Worm (Caenorhabditis elegans) whole organism, dauer: ENCODE measurements around the gene K02D10.4.

ENCODE experiments used
- unc-62 ChIP-seq: sonication (generic microtip); optimal IDR thresholded peaks from 2 replicates; lab custom pipeline; 2017; ENCODE audit warnings: missing biosample characterization, missing genetic modification reagents, missing genetic modification characterization

K02D10.4 gene

DNA sequence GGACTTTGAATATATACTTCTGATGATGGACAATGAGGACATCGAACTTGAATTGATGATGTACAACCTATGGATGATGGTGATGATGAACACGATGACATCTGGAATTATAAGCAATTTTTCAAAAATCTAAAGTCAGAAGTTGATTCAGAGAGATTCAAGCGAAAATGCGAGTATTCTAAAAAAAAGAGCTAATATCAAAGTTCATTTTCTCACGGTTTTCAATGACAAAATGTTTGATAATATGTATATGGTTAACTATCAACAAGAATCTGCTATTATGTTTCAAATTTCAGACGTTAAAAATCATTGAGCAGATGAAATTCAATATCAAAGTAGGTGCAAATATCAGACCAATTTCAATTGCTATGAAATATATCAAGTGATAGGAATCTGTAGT is at the start of gene K02D10.4:
TSS of gene K02D10.4 (minus strand) at position 101 of the 400 bp plus-strand sequence.
- no peak for TF ChIP-seq unc-62 (GFP tag; lab: Kevin White, UChicago)

DNA sequence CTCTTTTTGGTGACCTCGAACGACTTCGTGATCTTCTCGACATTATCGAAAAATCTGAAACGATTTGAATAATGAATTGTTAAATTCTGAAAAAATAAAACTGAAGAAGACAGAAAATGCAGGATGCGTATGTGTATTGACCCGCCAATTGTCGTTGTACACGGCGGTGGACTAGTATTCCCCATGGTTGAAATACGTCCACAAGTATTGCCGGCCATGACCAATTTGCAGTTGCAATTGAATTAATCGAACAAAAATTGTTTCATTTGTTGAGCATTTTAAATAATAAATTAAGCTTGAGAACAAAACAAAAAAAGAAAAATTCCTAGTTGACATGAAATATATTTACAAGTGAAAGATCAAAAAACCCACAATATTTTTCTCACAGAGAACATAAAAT is 49.4 kb upstream of the K02D10.4 start, which contains the start of gene F44E2.3:
TSS of gene F44E2.3 (minus strand) at position 61 of the 400 bp plus-strand sequence.
- TF ChIP-seq unc-62 (GFP tag; lab: Kevin White, UChicago), result no peak

DNA sequence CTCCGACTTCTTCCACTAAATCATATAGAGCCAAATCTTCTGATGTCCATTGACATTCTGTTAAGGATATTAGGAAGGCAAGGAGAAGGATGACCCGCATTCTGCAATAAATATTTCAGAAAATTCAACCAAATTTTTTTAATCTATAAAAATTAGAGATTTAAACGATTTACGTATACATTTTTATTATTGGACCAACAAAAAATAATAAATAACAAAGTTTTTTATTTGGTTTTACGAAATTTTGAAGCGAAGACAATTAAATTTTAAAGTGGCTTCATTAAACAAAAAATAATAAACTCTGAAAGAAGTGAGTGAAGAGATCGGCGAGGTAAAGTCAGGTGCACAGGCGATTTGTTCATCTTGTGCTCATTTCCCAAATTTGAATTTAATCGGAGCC is 47.3 kb upstream of the K02D10.4 start, which contains the start of gene F54F2.9:
TSS of gene F54F2.9 (minus strand) at position 101 of the 400 bp plus-strand sequence.
- no peak for TF ChIP-seq unc-62 (GFP tag; lab: Kevin White, UChicago)

DNA sequence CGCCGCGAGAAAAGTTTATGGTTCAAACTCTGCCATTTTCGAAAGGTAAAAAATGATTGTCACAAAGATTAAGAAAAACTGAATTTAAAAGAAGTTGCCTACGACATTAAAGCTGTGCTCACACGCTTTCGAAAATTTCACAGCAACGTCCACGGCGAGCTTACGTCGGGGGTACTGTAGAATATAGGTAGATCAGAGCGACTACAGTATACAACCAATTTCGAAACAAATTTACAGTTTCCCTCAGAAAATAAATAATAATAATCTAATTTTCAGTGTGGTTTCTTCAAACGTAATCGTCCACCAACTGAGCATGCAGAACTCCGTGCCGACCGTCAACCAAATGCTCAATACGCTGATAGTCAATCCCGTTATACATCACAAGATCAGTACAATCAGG is 44.7 kb upstream of the K02D10.4 start:
- TF ChIP-seq unc-62 (GFP tag; lab: Kevin White, UChicago), result no peak

DNA sequence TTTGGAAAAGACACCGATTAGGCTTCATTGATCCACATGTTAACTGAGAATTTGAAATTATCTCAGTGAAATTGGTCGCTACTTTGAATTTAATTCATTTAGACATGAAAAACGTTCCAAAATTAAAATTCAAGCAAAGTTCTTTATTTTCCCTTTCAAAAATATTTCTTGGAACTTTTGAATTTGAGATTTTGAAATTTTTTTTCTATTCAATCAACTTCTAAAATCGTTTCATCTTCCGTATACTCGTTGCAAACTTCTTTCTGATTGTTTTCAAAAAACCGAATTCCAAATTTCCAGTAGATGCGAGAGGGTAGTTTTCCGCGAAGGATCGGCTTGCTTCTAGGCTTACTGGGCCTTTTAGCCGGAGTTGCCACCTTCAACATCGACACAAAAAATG is 38.8 kb upstream of the K02D10.4 start, which contains the start of gene pat-2:
TSS of gene pat-2 (plus strand) at position 301 of the 400 bp plus-strand sequence.
- no peak for TF ChIP-seq unc-62 (GFP tag; lab: Kevin White, UChicago)

DNA sequence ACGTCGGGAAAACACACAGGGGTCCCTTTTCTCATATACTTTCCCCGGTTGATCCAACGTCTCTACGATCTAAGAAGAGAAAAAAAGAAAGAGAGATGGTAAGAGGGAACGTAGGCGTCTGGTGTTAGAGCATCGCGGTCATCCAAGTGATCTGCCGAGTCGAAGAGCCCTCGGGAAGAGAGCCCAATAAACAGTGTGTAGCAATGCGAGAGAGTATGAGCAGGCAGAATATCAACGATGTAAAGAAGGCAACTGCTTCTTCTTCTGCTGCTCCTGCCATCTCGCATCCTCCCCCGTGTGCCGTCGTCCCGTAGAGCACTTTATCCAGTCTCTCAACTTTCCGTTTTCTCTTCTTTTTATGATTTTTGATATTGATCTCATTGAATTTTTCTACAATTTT is 35.9 kb upstream of the K02D10.4 start:
- no peak for TF ChIP-seq unc-62 (GFP tag; lab: Kevin White, UChicago)

DNA sequence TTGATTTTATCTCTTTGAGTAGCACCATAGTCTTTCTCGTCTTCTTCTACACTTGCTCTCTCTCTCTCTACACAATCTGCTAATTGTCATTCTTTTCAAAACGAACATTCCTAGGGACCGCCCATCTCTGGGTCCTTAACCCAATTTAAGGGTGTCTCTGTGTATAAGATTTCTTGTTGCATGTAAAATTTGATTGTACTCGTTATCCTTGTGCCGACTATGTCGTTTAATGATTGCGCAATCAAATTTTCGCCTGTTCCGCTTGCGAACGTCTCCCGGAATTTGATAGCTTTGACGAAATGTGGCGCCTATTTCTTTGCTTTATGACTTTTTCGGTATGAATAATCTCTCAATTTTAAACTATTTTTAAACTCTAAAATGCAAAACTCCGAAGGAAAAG is 31.3 kb upstream of the K02D10.4 start:
- no peak for TF ChIP-seq unc-62 (GFP tag; lab: Kevin White, UChicago)

DNA sequence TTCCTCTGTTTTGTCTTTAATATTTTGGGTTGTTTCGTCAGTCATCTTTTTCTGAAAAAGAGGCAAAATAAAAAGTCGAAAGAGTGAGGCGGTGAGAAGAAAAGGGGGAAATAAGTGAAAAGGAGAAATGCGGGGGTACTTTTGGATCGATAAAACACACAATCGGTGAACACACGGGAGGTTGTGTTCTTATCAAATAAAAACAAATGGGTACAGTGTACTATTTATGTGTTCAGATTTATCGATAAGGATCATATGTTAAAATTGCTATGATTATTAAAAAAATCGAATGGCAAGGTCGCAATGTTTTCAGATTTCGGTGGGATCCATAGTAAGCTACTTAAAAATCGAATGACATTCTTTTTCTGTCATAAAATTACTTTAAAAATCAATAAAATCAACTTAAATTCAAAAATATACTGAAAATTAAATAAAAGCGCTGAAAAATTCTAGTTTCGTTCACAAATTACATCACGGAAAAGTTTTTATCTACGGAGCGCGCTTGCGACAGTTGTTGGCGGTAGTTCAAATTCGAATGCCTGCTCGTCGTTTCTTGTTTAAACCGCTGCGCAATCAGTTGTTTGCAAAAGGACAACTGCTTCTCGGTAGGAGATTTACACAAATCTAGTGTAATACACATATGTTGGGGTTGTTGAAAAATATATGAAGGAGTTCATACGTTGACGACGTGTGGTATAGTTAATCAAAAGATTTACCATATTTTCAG is 29.6 kb upstream of the K02D10.4 start, which contains the start of gene prx-19:
TSS of gene prx-19 (minus strand) at position 51 of the 727 bp plus-strand sequence.
- TF ChIP-seq unc-62 (GFP tag; lab: Kevin White, UChicago), result no peak

DNA sequence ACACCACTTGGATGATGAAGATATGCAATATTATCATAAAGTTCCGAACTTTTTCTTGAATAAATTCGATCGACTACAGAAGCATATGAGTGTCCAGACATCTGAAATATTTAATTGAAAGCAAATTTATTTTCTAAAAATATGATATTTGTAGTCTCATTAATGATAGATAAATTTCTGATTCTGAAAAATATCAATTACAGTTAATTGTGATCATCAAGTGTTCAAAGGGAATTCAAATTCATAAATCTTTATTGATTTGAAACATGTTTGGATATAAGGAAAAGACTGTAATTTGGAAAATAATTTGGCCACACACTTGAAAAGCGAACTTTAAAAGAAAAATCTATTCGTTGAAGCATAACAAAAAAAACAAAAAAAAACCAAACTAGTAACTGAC is 27.4 kb upstream of the K02D10.4 start, which contains the start of gene F54F2.7:
TSS of gene F54F2.7 (minus strand) at position 101 of the 400 bp plus-strand sequence.
- no peak for TF ChIP-seq unc-62 (GFP tag; lab: Kevin White, UChicago)

DNA sequence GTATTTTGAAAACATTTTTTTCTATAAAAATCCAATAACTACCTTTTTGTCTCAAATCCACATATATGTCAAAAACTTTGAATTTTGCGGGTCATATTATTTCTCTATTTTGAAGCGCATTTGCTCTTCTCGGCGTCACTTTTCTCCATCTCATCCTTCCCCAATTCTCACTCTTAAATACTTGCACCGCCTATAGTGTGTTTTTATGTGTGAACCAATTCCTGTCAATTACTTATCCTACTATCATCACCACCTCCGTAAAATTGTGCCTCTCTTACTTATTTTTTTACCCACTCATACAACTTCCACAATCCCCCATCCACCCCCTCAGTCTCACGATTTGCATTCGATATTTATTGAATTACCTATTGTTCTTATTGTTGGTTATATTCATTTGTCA is 26.0 kb upstream of the K02D10.4 start:
- no peak for TF ChIP-seq unc-62 (GFP tag; lab: Kevin White, UChicago)

DNA sequence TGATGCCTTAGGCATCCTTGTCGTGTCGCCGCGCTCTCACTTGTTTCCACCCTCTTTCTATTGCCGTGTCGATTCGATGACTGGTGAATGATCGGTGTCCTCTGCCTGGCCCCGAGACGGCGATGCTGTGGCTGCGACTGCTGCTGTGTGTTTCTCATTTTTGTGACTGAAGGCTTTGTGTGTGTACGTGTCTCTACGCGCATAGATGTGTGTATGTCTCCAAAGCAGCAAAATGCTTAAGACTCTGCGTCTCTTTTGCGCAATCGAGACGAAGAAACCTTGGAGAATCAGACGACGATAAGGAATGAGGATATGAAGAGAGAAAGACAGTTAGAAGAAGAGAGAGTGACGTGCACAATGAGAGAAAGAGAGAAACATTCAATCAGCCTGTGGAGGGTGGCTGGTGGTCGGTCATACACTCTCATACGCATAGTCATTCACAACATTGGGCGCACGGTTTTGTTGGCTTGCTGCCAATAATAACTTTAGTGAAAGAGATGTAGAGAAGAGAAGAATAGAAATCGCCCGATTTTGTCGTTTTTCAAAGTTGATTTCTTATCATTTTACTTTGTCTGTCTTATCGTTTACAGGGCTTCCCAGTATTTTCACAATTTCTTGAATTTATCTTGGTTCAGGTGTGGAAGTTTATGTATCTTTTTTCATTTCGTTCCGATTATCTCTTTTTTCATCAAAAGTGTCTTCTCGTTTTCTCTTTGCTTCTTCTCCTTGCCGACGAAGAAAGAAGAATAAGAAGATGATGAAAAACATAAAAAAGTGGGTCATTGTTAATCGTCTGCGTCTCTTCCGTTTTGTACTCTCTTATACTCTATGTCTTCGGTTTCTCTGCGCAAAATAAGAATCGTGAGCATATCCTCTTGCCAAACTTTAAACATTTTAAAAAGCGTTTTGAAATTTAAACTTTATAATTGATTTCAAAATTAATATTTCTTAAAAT is 22.3 kb upstream of the K02D10.4 start:
- TF ChIP-seq unc-62 (GFP tag; lab: Kevin White, UChicago), result peak; percentile 14

DNA sequence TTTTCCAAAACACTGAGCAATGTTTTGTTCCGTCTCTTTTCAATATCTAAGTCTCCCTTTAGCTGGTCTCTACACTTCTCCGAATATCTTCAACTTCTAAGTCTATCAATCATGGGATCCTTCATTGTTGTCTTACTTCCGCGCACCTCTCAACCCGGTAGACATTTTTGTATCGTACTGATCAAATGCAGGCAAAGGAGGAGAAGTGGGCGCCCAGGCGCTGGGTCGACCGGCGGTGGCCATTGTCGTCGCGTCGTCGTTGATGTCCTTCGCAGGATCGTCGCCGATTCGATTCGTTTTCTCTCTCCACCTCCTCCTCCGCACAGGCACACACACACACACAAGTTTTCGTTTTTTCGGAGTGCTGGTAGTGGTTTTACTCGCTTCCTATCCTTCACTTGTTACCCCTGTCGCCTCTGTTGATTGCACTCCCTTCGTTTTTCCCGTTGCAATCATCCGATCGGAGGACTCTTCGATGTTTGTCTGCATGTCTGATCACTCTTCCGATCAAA is 21.6 kb upstream of the K02D10.4 start:
- no peak for TF ChIP-seq unc-62 (GFP tag; lab: Kevin White, UChicago)

DNA sequence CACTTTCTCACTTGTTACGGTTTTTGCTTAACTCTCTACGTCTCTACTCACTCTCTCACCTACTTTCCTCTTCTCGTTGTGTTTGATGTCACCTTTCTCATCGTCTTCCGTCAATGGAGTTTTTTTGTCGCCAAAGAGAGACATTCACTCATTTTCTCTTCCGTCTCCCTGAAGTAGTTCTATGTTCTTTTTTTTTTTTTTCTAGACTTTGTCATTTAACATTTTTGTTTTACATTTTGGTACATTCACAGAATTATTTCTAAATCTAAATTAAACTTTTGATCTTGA is 20.9 kb upstream of the K02D10.4 start:
- no peak for TF ChIP-seq unc-62 (GFP tag; lab: Kevin White, UChicago)

DNA sequence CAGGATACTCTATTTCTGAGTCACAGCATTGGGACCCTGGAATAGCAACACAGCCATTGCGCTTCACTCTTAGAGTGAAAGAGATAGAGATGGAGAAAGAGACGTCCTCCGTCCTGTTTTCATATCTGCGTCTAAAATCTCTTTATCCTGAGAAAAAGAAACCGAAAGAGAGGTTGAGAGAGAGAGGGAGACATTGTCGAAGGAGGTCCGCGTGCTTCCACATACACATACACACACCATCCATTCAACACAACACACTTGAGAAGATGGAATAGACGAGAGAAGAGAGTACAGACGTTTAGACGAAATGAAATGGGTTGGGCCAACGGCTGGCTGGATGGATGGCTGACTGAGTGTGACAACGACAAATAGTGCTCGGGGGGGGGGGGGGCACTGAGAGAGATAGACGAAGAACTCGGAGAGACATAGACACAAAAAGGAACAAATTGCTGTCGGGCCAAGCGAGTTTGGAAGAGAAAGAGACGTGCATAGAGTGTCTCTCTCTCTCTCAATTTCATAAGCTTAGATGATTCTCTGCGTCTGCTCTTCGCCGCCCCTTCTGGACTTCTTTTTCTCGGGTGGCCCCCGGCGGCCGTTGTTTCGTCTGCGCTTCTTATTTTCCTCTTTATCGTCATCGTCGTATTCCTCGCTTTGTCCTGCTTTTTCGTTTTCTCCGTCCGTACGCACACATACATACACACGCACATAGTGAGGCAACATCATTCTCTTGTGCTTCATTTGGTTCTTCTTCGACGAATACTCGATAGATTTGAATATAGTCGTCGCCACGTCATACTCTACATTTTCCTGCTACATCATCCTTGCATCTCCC is 20.4 kb upstream of the K02D10.4 start, which contains the start of gene F54F2.6:
TSS of gene F54F2.6 (minus strand) at position 738 of the 832 bp plus-strand sequence.
- no peak for TF ChIP-seq unc-62 (GFP tag; lab: Kevin White, UChicago)

DNA sequence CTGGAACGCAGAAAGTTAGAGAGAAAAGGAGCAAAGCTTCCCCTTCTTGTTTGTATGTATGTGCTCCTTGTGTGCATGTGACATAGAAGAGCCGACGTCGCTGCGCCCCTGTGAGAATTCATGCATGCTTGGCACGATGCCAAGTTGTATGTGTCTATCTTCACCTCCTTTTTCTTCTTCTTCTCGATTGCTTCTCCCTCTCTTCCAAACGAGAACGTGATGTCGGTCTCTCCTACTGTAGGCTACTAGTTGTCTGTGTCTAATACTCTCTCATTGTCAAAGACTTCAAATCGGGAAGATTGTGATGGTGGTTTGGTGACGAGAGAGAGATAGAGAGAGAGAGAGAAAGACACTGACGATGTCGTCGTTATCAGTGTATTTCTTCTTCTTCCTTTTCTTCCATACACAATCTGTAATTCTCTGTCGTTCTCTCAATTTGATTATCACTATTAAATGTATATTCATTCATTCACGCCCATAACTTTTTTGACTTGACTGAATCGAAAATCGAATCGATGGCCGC is 17.5 kb upstream of the K02D10.4 start:
- TF ChIP-seq unc-62 (GFP tag; lab: Kevin White, UChicago), result no peak
